Fruit fly (Drosophila melanogaster) whole organism: ENCODE data around the gene CG15571.

Experiments
- Dll ChIP-seq: fragments of >200 bp; optimal IDR thresholded peaks from 2 replicates; lab custom pipeline; 2017
- EcR ChIP-seq, 2 experiments: fragments of >200 bp; optimal IDR thresholded peaks; 2 replicates each; lab custom pipeline; 2017; ENCODE audit warnings: missing biosample characterization in 2 of 2, missing genetic modification characterization in 2 of 2, missing genetic modification reagents in 2 of 2
- pan ChIP-seq: fragments of >200 bp; optimal IDR thresholded peaks from 2 replicates; lab custom pipeline; 2017
- psq ChIP-seq: fragments of >200 bp; optimal IDR thresholded peaks from 2 replicates; lab custom pipeline; 2017
- usp ChIP-seq: fragments of >200 bp; optimal IDR thresholded peaks from 2 replicates; lab custom pipeline; 2017; ENCODE audit warnings: missing biosample characterization, missing genetic modification characterization, mixed read lengths

- no peak for TF ChIP-seq pan (lab: Kevin White, UChicago)
- TF ChIP-seq Dll (lab: Kevin White, UChicago), result no peak
- TF ChIP-seq usp, result no peak
- TF ChIP-seq EcR (GFP tag; optimal IDR thresholded peaks at IDR 0.05; lab: Kevin White, UChicago), result no peak
- TF ChIP-seq psq (lab: Kevin White, UChicago), result no peak
Observed at dm6 chrX:4262661-4263060, 45.5 kb upstream of the CG15571 start.
